Fruit fly (Drosophila melanogaster) whole organism, embryonic: Measurements from ENCODE around the gene mRpS31.

Experiments used
- Abd-B ChIP-seq: fragments of 200-800 bp; sonication (Bioruptor generic); optimal IDR thresholded peaks from 2 replicates; lab custom pipeline; 2018; ENCODE audit warnings: missing biosample characterization, mild to moderate bottlenecking, missing genetic modification characterization, moderate library complexity
- BEAF-32 ChIP-seq: fragments of 200-800 bp; sonication (Bioruptor generic); optimal IDR thresholded peaks from 3 replicates; lab custom pipeline; 2017; ENCODE audit warnings: missing biosample characterization, missing genetic modification characterization, mild to moderate bottlenecking, moderate library complexity, missing genetic modification reagents
- CG10274 ChIP-seq: fragments of 200-800 bp; sonication (Bioruptor generic); optimal IDR thresholded peaks from 3 replicates; lab custom pipeline; 2017; ENCODE audit warnings: missing biosample characterization, mild to moderate bottlenecking, missing genetic modification characterization
- CG10431 ChIP-seq: fragments of 200-800 bp; sonication (Bioruptor generic); optimal IDR thresholded peaks from 3 replicates; lab custom pipeline; 2018; ENCODE audit warnings: missing biosample characterization, mild to moderate bottlenecking, missing genetic modification characterization
- CG10565 ChIP-seq: fragments of 200-800 bp; sonication (Bioruptor generic); optimal IDR thresholded peaks from 3 replicates; lab custom pipeline; 2016; ENCODE audit warnings: missing biosample characterization, mild to moderate bottlenecking, missing genetic modification characterization
- CG11398 ChIP-seq: fragments of 200-800 bp; sonication (Bioruptor generic); optimal IDR thresholded peaks from 2 replicates; lab custom pipeline; 2016; ENCODE audit warnings: missing biosample characterization, missing genetic modification characterization
- CG12659 ChIP-seq: fragments of 200-800 bp; sonication (Bioruptor generic); optimal IDR thresholded peaks from 3 replicates; lab custom pipeline; 2017; ENCODE audit warnings: mild to moderate bottlenecking, missing biosample characterization, missing genetic modification reagents, missing genetic modification characterization
- CG14014 ChIP-seq: fragments of 200-800 bp; sonication (Bioruptor generic); IDR thresholded peaks from 2 replicates; pipeline ENCODE4 v1.3.6; 2022; ENCODE audit warnings: missing biosample characterization, missing genetic modification characterization
- CG15011 ChIP-seq: fragments of 200-800 bp; sonication (Bioruptor generic); optimal IDR thresholded peaks from 3 replicates; lab custom pipeline; 2018; ENCODE audit warnings: missing biosample characterization, mild to moderate bottlenecking, missing genetic modification characterization
- CG15479 ChIP-seq: fragments of 200-800 bp; sonication (Bioruptor generic); optimal IDR thresholded peaks from 3 replicates; lab custom pipeline; 2019; ENCODE audit warnings: missing biosample characterization, mild to moderate bottlenecking, missing genetic modification characterization, moderate library complexity
- CG1603 ChIP-seq: fragments of 200-800 bp; sonication (Bioruptor generic); optimal IDR thresholded peaks from 2 replicates; lab custom pipeline; 2019; ENCODE audit warnings: missing biosample characterization, mild to moderate bottlenecking, missing genetic modification characterization, moderate library complexity
- CG17612 ChIP-seq: fragments of 200-800 bp; sonication (Bioruptor generic); IDR thresholded peaks from 2 replicates; pipeline ENCODE4 v1.3.6; 2022; ENCODE audit warnings: missing biosample characterization, missing genetic modification characterization
- CG18011 ChIP-seq: fragments of 200-800 bp; sonication (Bioruptor generic); optimal IDR thresholded peaks from 2 replicates; lab custom pipeline; 2017; ENCODE audit warnings: missing biosample characterization, missing genetic modification characterization, mild to moderate bottlenecking, moderate library complexity, missing genotype
- CG18262 ChIP-seq: fragments of 200-800 bp; optimal IDR thresholded peaks from 3 replicates; lab custom pipeline; 2019; ENCODE audit warnings: missing biosample characterization, mild to moderate bottlenecking, missing genetic modification characterization, moderate library complexity
- CG1832 ChIP-seq: fragments of 200-800 bp; sonication (Bioruptor generic); optimal IDR thresholded peaks from 2 replicates; lab custom pipeline; 2017; ENCODE audit warnings: missing biosample characterization, mild to moderate bottlenecking, missing genetic modification characterization, inconsistent platforms
- CG2199 ChIP-seq: fragments of 200-800 bp; sonication (Bioruptor generic); IDR thresholded peaks from 3 replicates; pipeline ENCODE4 v1.3.6; 2022; ENCODE audit warnings: missing biosample characterization, missing genetic modification characterization
- CG2202 ChIP-seq: fragments of 200-800 bp; sonication (Bioruptor generic); optimal IDR thresholded peaks from 2 replicates; lab custom pipeline; 2018; ENCODE audit warnings: missing biosample characterization, mild to moderate bottlenecking, missing genetic modification characterization
- CG3407 ChIP-seq: fragments of 200-800 bp; sonication (Bioruptor generic); optimal IDR thresholded peaks from 2 replicates; lab custom pipeline; 2018; ENCODE audit warnings: missing biosample characterization, mild to moderate bottlenecking, missing genetic modification characterization
- CG43689 ChIP-seq: fragments of 200-800 bp; sonication (Bioruptor generic); IDR thresholded peaks from 2 replicates; pipeline ENCODE4 v1.3.6; 2022; ENCODE audit warnings: missing biosample characterization, missing genetic modification characterization
- CG4820 ChIP-seq: fragments of 200-800 bp; sonication (Bioruptor generic); optimal IDR thresholded peaks from 3 replicates; lab custom pipeline; 2016; ENCODE audit warnings: missing biosample characterization, missing genetic modification characterization
- CG6791 ChIP-seq: fragments of 200-800 bp; sonication (Bioruptor generic); IDR thresholded peaks from 3 replicates; pipeline ENCODE4 v1.3.6; 2022; ENCODE audit warnings: missing biosample characterization, missing genetic modification characterization; ENCODE audit not compliant: partially characterized antibody
- CG6854 ChIP-seq: fragments of 200-800 bp; sonication (Bioruptor generic); optimal IDR thresholded peaks from 3 replicates; lab custom pipeline; 2017; ENCODE audit warnings: missing biosample characterization, mild to moderate bottlenecking, missing genetic modification characterization
- CG7372 ChIP-seq: fragments of 200-800 bp; sonication (Bioruptor generic); IDR thresholded peaks from 2 replicates; pipeline ENCODE4 v1.3.6; 2022; ENCODE audit warnings: missing biosample characterization, missing genetic modification characterization
- CG8388 ChIP-seq: fragments of 200-800 bp; sonication (Bioruptor generic); optimal IDR thresholded peaks from 2 replicates; lab custom pipeline; 2019; ENCODE audit warnings: missing biosample characterization, mild to moderate bottlenecking, missing genetic modification characterization, moderate library complexity
- CG9215 ChIP-seq: fragments of 200-800 bp; sonication (Bioruptor generic); IDR thresholded peaks from 2 replicates; pipeline ENCODE4 v1.3.6; 2022; ENCODE audit warnings: missing biosample characterization, missing genetic modification characterization
- Camta ChIP-seq: fragments of 200-800 bp; sonication (Bioruptor generic); optimal IDR thresholded peaks from 2 replicates; lab custom pipeline; 2016; ENCODE audit warnings: missing biosample characterization, missing genetic modification characterization
- CoRest ChIP-seq: fragments of 200-800 bp; sonication (Bioruptor generic); optimal IDR thresholded peaks from 3 replicates; lab custom pipeline; 2018; ENCODE audit warnings: missing biosample characterization, mild to moderate bottlenecking, missing genetic modification characterization, moderate library complexity
- Dip3 ChIP-seq: fragments of 200-800 bp; sonication (Bioruptor generic); optimal IDR thresholded peaks from 3 replicates; lab custom pipeline; 2016; ENCODE audit warnings: missing biosample characterization, missing genetic modification characterization
- Fer1 ChIP-seq: fragments of 200-800 bp; sonication (Bioruptor generic); optimal IDR thresholded peaks from 2 replicates; lab custom pipeline; 2017; ENCODE audit warnings: missing biosample characterization, mild to moderate bottlenecking, missing genetic modification characterization
- GATAe ChIP-seq: fragments of 200-800 bp; sonication (Bioruptor generic); conservative IDR thresholded peaks from 2 replicates; pipeline ENCODE4 v1.3.6; 2022; ENCODE audit warnings: missing biosample characterization, missing genetic modification characterization
- HmgD ChIP-seq: fragments of 200-800 bp; sonication (Bioruptor generic); optimal IDR thresholded peaks from 3 replicates; lab custom pipeline; 2016; ENCODE audit warnings: missing biosample characterization, missing genetic modification characterization
- Hmr ChIP-seq: fragments of 200-800 bp; sonication (Bioruptor generic); optimal IDR thresholded peaks from 3 replicates; lab custom pipeline; 2017; ENCODE audit warnings: mild to moderate bottlenecking, missing biosample characterization, missing genetic modification reagents, missing genetic modification characterization
- Lim3 ChIP-seq: fragments of 200-800 bp; sonication (Bioruptor generic); IDR thresholded peaks from 2 replicates; pipeline ENCODE4 v1.3.6; 2022; ENCODE audit warnings: missing biosample characterization, missing genetic modification characterization
- NC2α ChIP-seq: fragments of 200-800 bp; sonication (Bioruptor generic); optimal IDR thresholded peaks from 2 replicates; lab custom pipeline; 2016; ENCODE audit warnings: missing biosample characterization, missing genetic modification characterization
- Neu2 ChIP-seq: fragments of 200-800 bp; sonication (Bioruptor generic); optimal IDR thresholded peaks from 3 replicates; lab custom pipeline; 2016; ENCODE audit warnings: missing biosample characterization, missing genetic modification characterization, borderline replicate concordance
- Optix ChIP-seq: fragments of 200-800 bp; sonication (Bioruptor generic); IDR thresholded peaks from 3 replicates; pipeline ENCODE4 v1.3.6; 2022; ENCODE audit warnings: missing biosample characterization, missing genetic modification characterization
- Ravus ChIP-seq: fragments of 200-800 bp; sonication (Bioruptor generic); IDR thresholded peaks from 2 replicates; pipeline ENCODE4 v1.3.6; 2022; ENCODE audit warnings: missing biosample characterization, missing genetic modification characterization
- br ChIP-seq: fragments of >200 bp; optimal IDR thresholded peaks from 2 replicates; lab custom pipeline; 2017
- cad ChIP-seq: fragments of >200 bp; optimal IDR thresholded peaks from 2 replicates; lab custom pipeline; 2017; ENCODE audit warnings: missing biosample characterization, missing genetic modification characterization
- ci ChIP-seq: fragments of 200-800 bp; sonication (Bioruptor generic); IDR thresholded peaks from 3 replicates; pipeline ENCODE4 v1.3.6; 2022; ENCODE audit warnings: missing biosample characterization, missing genetic modification characterization
- crp ChIP-seq, 2 experiments: fragments of 200-800 bp; sonication (Bioruptor generic); optimal IDR thresholded peaks; 2 replicates in 1 of 2; 3 replicates in 1 of 2; lab custom pipeline; 2017; ENCODE audit warnings: missing biosample characterization in 2 of 2, missing genetic modification characterization in 2 of 2, mild to moderate bottlenecking in 1 of 2, moderate library complexity in 1 of 2
- cwo ChIP-seq: fragments of 200-800 bp; sonication (Bioruptor generic); optimal IDR thresholded peaks from 3 replicates; lab custom pipeline; 2017; ENCODE audit warnings: missing biosample characterization, missing genetic modification characterization, mild to moderate bottlenecking, moderate library complexity, missing genetic modification reagents
- gcm2 ChIP-seq: fragments of 200-800 bp; sonication (Bioruptor generic); optimal IDR thresholded peaks from 2 replicates; lab custom pipeline; 2016; ENCODE audit warnings: missing biosample characterization, missing genetic modification characterization
- grn ChIP-seq: fragments of 200-800 bp; sonication (Bioruptor generic); optimal IDR thresholded peaks from 3 replicates; lab custom pipeline; 2017; ENCODE audit warnings: missing biosample characterization, missing genetic modification characterization
- mld ChIP-seq: fragments of 200-800 bp; sonication (Bioruptor generic); IDR thresholded peaks from 3 replicates; pipeline ENCODE4 v1.3.6; 2022; ENCODE audit warnings: missing biosample characterization, missing genetic modification characterization; ENCODE audit not compliant: partially characterized antibody
- nmo ChIP-seq: fragments of 200-800 bp; sonication (Bioruptor generic); optimal IDR thresholded peaks from 2 replicates; lab custom pipeline; 2018; ENCODE audit warnings: missing biosample characterization, mild to moderate bottlenecking, missing genetic modification characterization, moderate library complexity
- peb ChIP-seq: fragments of 200-800 bp; sonication (Bioruptor generic); IDR thresholded peaks from 2 replicates; pipeline ENCODE4 v1.3.6; 2022; ENCODE audit warnings: missing biosample characterization, missing genetic modification characterization
- z ChIP-seq: fragments of 200-800 bp; sonication (Bioruptor generic); IDR thresholded peaks from 3 replicates; pipeline ENCODE4 v1.3.6; 2022; ENCODE audit warnings: missing biosample characterization, missing genetic modification characterization

Gene mRpS31

DNA sequence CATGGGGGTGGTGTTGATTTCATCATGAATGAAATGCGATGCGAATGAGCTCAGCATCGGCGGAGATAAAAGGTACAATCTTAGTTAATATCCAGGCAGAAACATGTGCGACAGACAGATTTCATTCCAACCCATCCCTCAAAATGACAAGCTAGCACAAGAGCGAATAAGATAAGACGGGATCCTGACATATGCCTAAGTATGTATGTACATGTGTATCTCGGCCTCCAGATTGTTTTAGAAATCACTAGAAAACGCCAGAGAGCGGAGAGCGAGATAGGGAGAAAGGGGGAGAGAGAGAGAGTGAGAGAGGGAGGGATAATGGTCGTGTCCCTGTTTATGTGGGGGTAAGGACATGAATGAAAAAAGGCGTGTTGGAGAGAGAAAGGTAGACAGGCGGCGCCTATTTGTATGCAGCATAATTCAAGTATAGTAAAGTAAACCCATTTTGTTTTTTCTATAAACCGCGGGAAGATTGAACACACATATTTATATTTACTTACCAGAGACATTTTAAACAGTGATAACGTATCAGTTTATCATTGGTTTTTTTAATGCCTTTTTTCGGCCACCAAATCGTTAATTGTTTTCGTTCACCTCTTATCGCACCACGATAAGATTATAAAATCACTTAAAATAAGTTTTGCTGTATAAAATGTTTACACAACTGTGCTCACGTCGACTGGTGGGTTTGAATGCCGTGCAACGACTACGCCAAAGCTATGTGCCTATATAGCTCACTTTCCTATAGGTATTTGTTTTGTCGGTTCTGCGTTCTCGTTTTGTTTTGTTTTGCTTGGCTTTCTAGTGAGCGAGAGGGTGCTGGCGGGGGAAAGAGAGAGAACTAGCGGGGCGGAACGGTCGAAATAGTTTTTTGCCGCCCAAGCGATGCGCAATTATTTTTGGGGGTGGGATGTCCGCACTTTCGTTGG, 45.2 kb downstream of the mRpS31 start (continued):
- TF ChIP-seq CG8388 (GFP tag; lab: Kevin White, UChicago) (no peak), Neu2 (GFP tag; lab: Kevin White, UChicago) (no peak), CG15479 (GFP tag; lab: Kevin White, UChicago) (peak; percentile 95), CG1832 (peak; percentile 74), CG18262 (peak; percentile 35), CG14014 (no peak; the same call in 1 of the 2 replicates), CG1603 (tag; lab: Kevin White, UChicago) (peak; percentile 10), NC2α (GFP tag; lab: Kevin White, UChicago) (no peak), CG6854 (GFP tag; lab: Kevin White, UChicago) (peak; percentile 36), BEAF-32 (no peak), CG3407 (GFP tag; lab: Kevin White, UChicago) (no peak), CG10274 (GFP tag; lab: Kevin White, UChicago) (no peak), CG2199 (peak; percentile 64; the same call in 2 of the 3 replicates), br (no peak), CG43689 (GFP tag; lab: Robert Waterston, UW) (no peak), CG15011 (GFP tag; lab: Kevin White, UChicago) (peak; percentile 48), CG10431 (GFP tag; lab: Kevin White, UChicago) (peak; percentile 22), Fer1 (GFP tag; lab: Kevin White, UChicago) (peak; percentile 62), mld (GFP tag; lab: Robert Waterston, UW) (no peak), Ravus (no peak), GATAe (GFP tag; lab: Robert Waterston, UW) (peak; percentile 90), CG7372 (no peak), CG6791 (GFP tag; lab: Robert Waterston, UW) (no peak), CG17612 (GFP tag; lab: Robert Waterston, UW) (0 out of 2 replicates have a peak, but pooled peaks have one; percentile 10), cad (GFP tag; lab: Kevin White, UChicago) (no peak), Abd-B (GFP tag; lab: Kevin White, UChicago) (no peak), gcm2 (GFP tag; lab: Kevin White, UChicago) (no peak), HmgD (GFP tag; lab: Kevin White, UChicago) (no peak), nmo (GFP tag; lab: Kevin White, UChicago) (no peak), CG11398 (peak; percentile 6), Optix (GFP tag; lab: Robert Waterston, UW) (no peak), CoRest (tag; lab: Kevin White, UChicago) (peak; percentile 9), CG10565 (GFP tag; lab: Kevin White, UChicago) (no peak), cwo (GFP tag; lab: Kevin White, UChicago) (peak; percentile 28), ci (GFP tag; lab: Robert Waterston, UW) (no peak), crp (GFP tag; optimal IDR thresholded peaks at IDR 0.05; lab: Kevin White, UChicago) (no peak), Dip3 (GFP tag; lab: Kevin White, UChicago) (no peak), Hmr (peak; percentile 54), Camta (GFP tag; lab: Kevin White, UChicago) (no peak), CG18011 (GFP tag; lab: Kevin White, UChicago) (no peak), CG2202 (no peak), CG12659 (GFP tag; lab: Kevin White, UChicago) (peak; percentile 40), z (GFP tag; lab: Robert Waterston, UW) (0 out of 3 replicates have a peak, but pooled peaks have one; percentile 17), peb (no peak), grn (GFP tag; lab: Kevin White, UChicago) (peak; percentile 82), CG9215 (GFP tag; lab: Robert Waterston, UW) (no peak), Lim3 (GFP tag; lab: Robert Waterston, UW) (peak; percentile 63; the same call in 1 of the 2 replicates), CG4820 (no peak)
